Fruit fly (Drosophila melanogaster): ENCODE measurements around the gene CG15332.

Gene CG15332

dm6 chrX:7978027-7978426 is 22.2 kb upstream of the CG15332 start (continued):
- peak; percentile 14 for TF ChIP-seq Sox15 (GFP tag; optimal IDR thresholded peaks at IDR 0.05)
- peak; percentile 28 for TF ChIP-seq fd59A (GFP tag; optimal IDR thresholded peaks at IDR 0.05)
- peak; percentile 19 for TF ChIP-seq CG11902 (GFP tag; optimal IDR thresholded peaks at IDR 0.05)
- TF ChIP-seq Lpt (GFP tag; optimal IDR thresholded peaks at IDR 0.05) = no peak
- peak; percentile 59 for TF ChIP-seq Hr4 (GFP tag; optimal IDR thresholded peaks at IDR 0.05)
- peak; percentile 16 for TF ChIP-seq CG3919 (GFP tag; optimal IDR thresholded peaks at IDR 0.05)
- TF ChIP-seq Ets96B (tag; optimal IDR thresholded peaks at IDR 0.05) = peak; percentile 6
- TF ChIP-seq CG10669 (GFP tag; optimal IDR thresholded peaks at IDR 0.05) = peak; percentile 42

dm6 chrX:7976976-7977834 is 21.4 kb upstream of the CG15332 start:
- peak; percentile 3 for TF ChIP-seq Eip75B (GFP tag; optimal IDR thresholded peaks at IDR 0.05)
- TF ChIP-seq vri (GFP tag; optimal IDR thresholded peaks at IDR 0.05) = no peak
- peak; percentile 9 for TF ChIP-seq pdm3 (GFP tag; optimal IDR thresholded peaks at IDR 0.05)
- TF ChIP-seq Hr39 (GFP tag; optimal IDR thresholded peaks at IDR 0.05) = no peak
- peak; percentile 2 for TF ChIP-seq Sox102F (GFP tag; optimal IDR thresholded peaks at IDR 0.05)
- TF ChIP-seq lz (GFP tag; optimal IDR thresholded peaks at IDR 0.05) = no peak
- TF ChIP-seq CG16779 (tag; optimal IDR thresholded peaks at IDR 0.05) = no peak
- TF ChIP-seq Gug (GFP tag; IDR thresholded peaks at IDR 0.05) = 0 out of 2 replicates have a peak, but pooled peaks have one; percentile 9
- TF ChIP-seq Sox15 (GFP tag; optimal IDR thresholded peaks at IDR 0.05) = no peak
- no peak for TF ChIP-seq CG6854 (GFP tag; optimal IDR thresholded peaks at IDR 0.05)
- TF ChIP-seq CG8632 (GFP tag; optimal IDR thresholded peaks at IDR 0.05) = no peak
- 0 out of 3 replicates have a peak, but pooled peaks have one; percentile 31 for TF ChIP-seq eg (GFP tag; IDR thresholded peaks at IDR 0.05)
- no peak for TF ChIP-seq Ets21C (GFP tag; optimal IDR thresholded peaks at IDR 0.05)
- TF ChIP-seq CG31627 (GFP tag; optimal IDR thresholded peaks at IDR 0.05) = no peak
- TF ChIP-seq ss (GFP tag; optimal IDR thresholded peaks at IDR 0.05) = peak; percentile 13 to 83
- no peak for TF ChIP-seq Smox (GFP tag; optimal IDR thresholded peaks at IDR 0.05)
- TF ChIP-seq Blimp-1 (GFP tag; optimal IDR thresholded peaks at IDR 0.05) = no peak
- no peak for TF ChIP-seq CG15336 (GFP tag; IDR thresholded peaks at IDR 0.05)
- no peak for TF ChIP-seq CG6276 (GFP tag; optimal IDR thresholded peaks at IDR 0.05)
- TF ChIP-seq cyc (GFP tag; optimal IDR thresholded peaks at IDR 0.05) = no peak
- no peak for TF ChIP-seq CG7368 (GFP tag; optimal IDR thresholded peaks at IDR 0.05)
- TF ChIP-seq acj6 (GFP tag; optimal IDR thresholded peaks at IDR 0.05) = no peak
- TF ChIP-seq Hr38 (GFP tag; optimal IDR thresholded peaks at IDR 0.05) = no peak
- no peak for TF ChIP-seq Eip93F (GFP tag; optimal IDR thresholded peaks at IDR 0.05)
- no peak for TF ChIP-seq Hr4 (GFP tag; optimal IDR thresholded peaks at IDR 0.05)
- TF ChIP-seq CG8319 (GFP tag; optimal IDR thresholded peaks at IDR 0.05) = no peak
- TF ChIP-seq dsx (GFP tag; optimal IDR thresholded peaks at IDR 0.05; ENCODE audit: poor library complexity, severe bottlenecking) = peak; percentile 30
- TF ChIP-seq CG11902 (GFP tag; optimal IDR thresholded peaks at IDR 0.05) = no peak
- no peak for TF ChIP-seq dac (GFP tag; optimal IDR thresholded peaks at IDR 0.05)
- no peak for TF ChIP-seq CG6808 (GFP tag; optimal IDR thresholded peaks at IDR 0.05)
- peak; percentile 9 for TF ChIP-seq achi (GFP tag; optimal IDR thresholded peaks at IDR 0.05)
- peak; percentile 1 for TF ChIP-seq CG6792 (GFP tag; optimal IDR thresholded peaks at IDR 0.05)
- no peak for TF ChIP-seq svp (GFP tag)
- no peak for TF ChIP-seq CG34406 (GFP tag; optimal IDR thresholded peaks at IDR 0.05)
- TF ChIP-seq CG6163 (GFP tag; IDR thresholded peaks at IDR 0.05) = no peak
- TF ChIP-seq CG4318 (GFP tag; optimal IDR thresholded peaks at IDR 0.05) = peak; percentile 3
- TF ChIP-seq esn (GFP tag; optimal IDR thresholded peaks at IDR 0.05) = peak; percentile 1
- no peak for TF ChIP-seq fkh (GFP tag; optimal IDR thresholded peaks at IDR 0.05)
- TF ChIP-seq CG11762 (GFP tag; optimal IDR thresholded peaks at IDR 0.05; ENCODE audit: insufficient read depth) = no peak
- TF ChIP-seq CG10669 (GFP tag; optimal IDR thresholded peaks at IDR 0.05) = no peak
- no peak for TF ChIP-seq CG1621 (tag; optimal IDR thresholded peaks at IDR 0.05)
- TF ChIP-seq fd59A (GFP tag; optimal IDR thresholded peaks at IDR 0.05) = no peak
- TF ChIP-seq fd85E (GFP tag; optimal IDR thresholded peaks at IDR 0.05) = no peak
- no peak for TF ChIP-seq CG9139 (GFP tag; optimal IDR thresholded peaks at IDR 0.05)
- no peak for TF ChIP-seq CG3032 (tag; optimal IDR thresholded peaks at IDR 0.05)

Measured in whole organism, prepupa.